Worm (Caenorhabditis elegans) whole organism, L2 larva: Measurements from ENCODE around the gene grl-24.
A peak's percentile ranks its signal among the peaks of the same experiment; 100 is the strongest.

Experiments used
- C34F6.9 ChIP-seq: fragments of 150-350 bp; optimal IDR thresholded peaks from 2 replicates; lab custom pipeline; 2014; ENCODE audit warnings: missing biosample characterization, missing genetic modification characterization
- F13H6.1 ChIP-seq: sonication (generic microtip); optimal IDR thresholded peaks from 2 replicates; lab custom pipeline; 2016; ENCODE audit warnings: missing genetic modification characterization, missing compliant biosample characterization
- R02D3.7 ChIP-seq: fragments of 150-350 bp; optimal IDR thresholded peaks from 2 replicates; lab custom pipeline; 2014; ENCODE audit warnings: missing biosample characterization, missing genetic modification characterization
- Y55F3AM.14 ChIP-seq: fragments of 200-800 bp; sonication (Bioruptor generic); optimal IDR thresholded peaks from 2 replicates; lab custom pipeline; 2018; ENCODE audit warnings: mild to moderate bottlenecking, missing genetic modification characterization, missing compliant biosample characterization
- ZK546.5 ChIP-seq: sonication (generic microtip); optimal IDR thresholded peaks from 2 replicates; lab custom pipeline; 2017; ENCODE audit warnings: missing biosample characterization, missing genetic modification characterization
- alr-1 ChIP-seq: fragments of 150-350 bp; optimal IDR thresholded peaks from 2 replicates; lab custom pipeline; 2014; ENCODE audit warnings: missing biosample characterization, missing genetic modification characterization
- ama-1 ChIP-seq: fragments of 150-350 bp; optimal IDR thresholded peaks from 2 replicates; lab custom pipeline; 2018; ENCODE audit warnings: inconsistent platforms
- ceh-82 ChIP-seq: fragments of 150-350 bp; optimal IDR thresholded peaks from 2 replicates; lab custom pipeline; 2014; ENCODE audit warnings: missing biosample characterization, missing genetic modification characterization
- dmd-4 ChIP-seq: sonication (generic microtip); optimal IDR thresholded peaks from 2 replicates; lab custom pipeline; 2017; ENCODE audit warnings: missing biosample characterization, missing genetic modification characterization
- egl-27 ChIP-seq: sonication (generic microtip); optimal IDR thresholded peaks from 3 replicates; lab custom pipeline; 2017; ENCODE audit warnings: missing biosample characterization, missing genetic modification reagents, missing genetic modification characterization
- elt-1 ChIP-seq: fragments of 150-350 bp; optimal IDR thresholded peaks from 2 replicates; lab custom pipeline; 2014; ENCODE audit warnings: missing biosample characterization, missing genetic modification characterization
- elt-3 ChIP-seq: sonication (generic microtip); optimal IDR thresholded peaks from 2 replicates; lab custom pipeline; 2017; ENCODE audit warnings: missing biosample characterization, missing genetic modification characterization
- fos-1 ChIP-seq: fragments of 150-350 bp; optimal IDR thresholded peaks from 2 replicates; lab custom pipeline; 2014; ENCODE audit warnings: missing biosample characterization, missing genetic modification characterization
- gmeb-1 ChIP-seq: fragments of 150-350 bp; optimal IDR thresholded peaks from 2 replicates; lab custom pipeline; 2014; ENCODE audit warnings: missing biosample characterization, missing genetic modification characterization
- lin-11 ChIP-seq: fragments of 150-350 bp; sonication (generic microtip); optimal IDR thresholded peaks from 2 replicates; lab custom pipeline; 2014; ENCODE audit warnings: missing biosample characterization, missing genetic modification characterization, inconsistent platforms, mixed read lengths
- lin-13 ChIP-seq: fragments of 150-350 bp; optimal IDR thresholded peaks from 2 replicates; lab custom pipeline; 2014; ENCODE audit warnings: missing biosample characterization, missing genetic modification reagents, missing genetic modification characterization
- lin-39 ChIP-seq: fragments of 150-350 bp; optimal IDR thresholded peaks from 2 replicates; lab custom pipeline; 2014; ENCODE audit warnings: missing biosample characterization, missing genetic modification reagents, missing genetic modification characterization
- lsy-2 ChIP-seq, 2 experiments: fragments of 150-350 bp in 1 of 2; sonication (generic microtip) in 1 of 2; optimal IDR thresholded peaks; 2 replicates each; lab custom pipeline; 2014 to 2017; ENCODE audit warnings: missing biosample characterization in 2 of 2, missing genetic modification characterization in 2 of 2
- mab-5 ChIP-seq: fragments of 150-350 bp; optimal IDR thresholded peaks from 2 replicates; lab custom pipeline; 2014; ENCODE audit warnings: missing biosample characterization, missing genetic modification characterization
- mbf-1 ChIP-seq: sonication (generic microtip); optimal IDR thresholded peaks from 2 replicates; lab custom pipeline; 2017; ENCODE audit warnings: missing biosample characterization, missing genetic modification characterization
- mdl-1 ChIP-seq, 2 experiments: fragments of 150-350 bp in 1 of 2; sonication (generic microtip) in 1 of 2; optimal IDR thresholded peaks; 2 replicates each; lab custom pipeline; 2017; ENCODE audit warnings: missing biosample characterization in 2 of 2, missing genetic modification characterization in 2 of 2
- nhr-10 ChIP-seq: sonication (generic microtip); optimal IDR thresholded peaks from 2 replicates; lab custom pipeline; 2017; ENCODE audit warnings: missing biosample characterization, missing genetic modification characterization
- nhr-12 ChIP-seq: fragments of 150-350 bp; optimal IDR thresholded peaks from 2 replicates; lab custom pipeline; 2014; ENCODE audit warnings: missing biosample characterization, missing genetic modification characterization
- nhr-129 ChIP-seq: fragments of 150-350 bp; optimal IDR thresholded peaks from 2 replicates; lab custom pipeline; 2014; ENCODE audit warnings: missing biosample characterization, missing genetic modification characterization
- nhr-21 ChIP-seq: fragments of 150-350 bp; optimal IDR thresholded peaks from 2 replicates; lab custom pipeline; 2014; ENCODE audit warnings: missing biosample characterization, missing genetic modification characterization
- nhr-23 ChIP-seq: fragments of 150-350 bp; optimal IDR thresholded peaks from 2 replicates; lab custom pipeline; 2014; ENCODE audit warnings: missing biosample characterization, missing genetic modification reagents, missing genetic modification characterization
- nhr-237 ChIP-seq: fragments of 150-350 bp; optimal IDR thresholded peaks from 2 replicates; lab custom pipeline; 2014; ENCODE audit warnings: missing biosample characterization, missing genetic modification characterization
- nhr-25 ChIP-seq: fragments of 150-350 bp; sonication (generic microtip); optimal IDR thresholded peaks from 3 replicates; lab custom pipeline; 2014; ENCODE audit warnings: missing biosample characterization, missing genetic modification characterization
- nhr-77 ChIP-seq: fragments of 150-350 bp; optimal IDR thresholded peaks from 2 replicates; lab custom pipeline; 2014; ENCODE audit warnings: missing biosample characterization, missing genetic modification characterization
- peb-1 ChIP-seq: fragments of 150-350 bp; optimal IDR thresholded peaks from 2 replicates; lab custom pipeline; 2014; ENCODE audit warnings: missing biosample characterization, missing genetic modification characterization
- sem-4 ChIP-seq: fragments of 150-350 bp; optimal IDR thresholded peaks from 2 replicates; lab custom pipeline; 2014; ENCODE audit warnings: missing biosample characterization, missing genetic modification reagents, missing genetic modification characterization
- skn-1 ChIP-seq: sonication (generic microtip); optimal IDR thresholded peaks from 2 replicates; lab custom pipeline; 2017; ENCODE audit warnings: missing biosample characterization, missing genetic modification characterization
- sma-3 ChIP-seq: sonication (generic microtip); optimal IDR thresholded peaks from 2 replicates; lab custom pipeline; 2016; ENCODE audit warnings: missing genetic modification reagents, missing genetic modification characterization, missing compliant biosample characterization
- sma-9 ChIP-seq, 2 experiments: fragments of 150-350 bp in 1 of 2; sonication (generic microtip) in 1 of 2; optimal IDR thresholded peaks; 2 replicates each; lab custom pipeline; 2014 to 2016; ENCODE audit warnings: missing genetic modification characterization in 2 of 2, mild to moderate bottlenecking in 1 of 2, missing biosample characterization in 1 of 2, missing compliant biosample characterization in 1 of 2, missing genetic modification reagents in 1 of 2, moderate library complexity in 1 of 2
- snpc-4 ChIP-seq: fragments of 150-350 bp; optimal IDR thresholded peaks from 2 replicates; lab custom pipeline; 2014; ENCODE audit warnings: missing biosample characterization, missing genetic modification characterization
- unc-55 ChIP-seq: fragments of 150-350 bp; sonication (generic microtip); optimal IDR thresholded peaks from 3 replicates; lab custom pipeline; 2014; ENCODE audit warnings: missing biosample characterization, missing genetic modification reagents, missing genetic modification characterization
- unc-62 ChIP-seq: fragments of 150-350 bp; optimal IDR thresholded peaks from 2 replicates; lab custom pipeline; 2014; ENCODE audit warnings: missing biosample characterization, missing genetic modification reagents, missing genetic modification characterization
- zag-1 ChIP-seq: fragments of 150-350 bp; optimal IDR thresholded peaks from 2 replicates; lab custom pipeline; 2014; ENCODE audit warnings: missing biosample characterization, missing genetic modification characterization
- ztf-1 ChIP-seq: fragments of 200-800 bp; sonication (Bioruptor generic); conservative IDR thresholded peaks from 2 replicates; pipeline ENCODE4 v1.3.6; 2022; ENCODE audit warnings: missing genetic modification characterization, missing compliant biosample characterization
- ztf-11 ChIP-seq: sonication (generic microtip); optimal IDR thresholded peaks from 2 replicates; lab custom pipeline; 2017; ENCODE audit warnings: missing biosample characterization, missing genetic modification characterization
- ztf-4 ChIP-seq: fragments of 150-350 bp; optimal IDR thresholded peaks from 2 replicates; lab custom pipeline; 2014; ENCODE audit warnings: missing biosample characterization, missing genetic modification characterization

The grl-24 gene

DNA sequence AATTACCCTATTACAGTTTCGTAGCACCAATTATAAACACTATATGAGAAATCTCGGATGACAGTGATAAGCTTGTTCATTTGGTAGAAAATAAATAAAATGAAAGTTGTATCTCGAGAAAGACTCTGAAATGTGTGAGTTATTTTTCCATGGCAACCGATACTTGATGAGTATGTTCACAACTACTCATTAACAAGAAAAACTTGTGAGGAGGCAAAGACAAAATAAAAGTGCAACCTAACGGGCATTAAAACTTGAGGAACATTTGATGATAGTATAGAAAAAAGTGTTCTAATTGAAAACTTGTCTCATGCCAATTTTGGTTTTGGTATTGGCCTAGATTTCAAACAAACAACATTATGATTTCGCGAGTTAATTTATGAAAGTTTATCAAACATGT, 39.1 kb downstream of the grl-24 start, which contains the start of gene gcy-27:
Gene gcy-27, minus strand, starts transcription at position 101 of the 400 bp plus-strand sequence.
- no peak for TF ChIP-seq ztf-4 (tag; lab: Kevin White, UChicago)
- no peak for TF ChIP-seq snpc-4
- no peak for TF ChIP-seq zag-1
- TF ChIP-seq gmeb-1 (tag; lab: Kevin White, UChicago) = no peak
- no peak for TF ChIP-seq mdl-1 (tag; optimal IDR thresholded peaks at IDR 0.05; lab: Kevin White, UChicago)
- TF ChIP-seq elt-3 (tag; lab: Kevin White, UChicago) = no peak
- TF ChIP-seq sem-4 (tag; lab: Kevin White, UChicago) = no peak
- no peak for TF ChIP-seq nhr-12 (tag; lab: Kevin White, UChicago)
- no peak for TF ChIP-seq unc-62 (GFP tag; lab: Kevin White, UChicago)
- TF ChIP-seq ztf-1 (GFP tag; lab: Robert Waterston, UW) = no peak
- no peak for TF ChIP-seq nhr-10 (tag; lab: Kevin White, UChicago)
- TF ChIP-seq nhr-21 (tag; lab: Kevin White, UChicago) = no peak
- TF ChIP-seq fos-1 (tag; lab: Kevin White, UChicago) = no peak
- TF ChIP-seq unc-55 (GFP tag; lab: Kevin White, UChicago) = no peak
- no peak for TF ChIP-seq ceh-82
- TF ChIP-seq nhr-77 (tag; lab: Kevin White, UChicago) = no peak
- TF ChIP-seq nhr-25 (tag; lab: Kevin White, UChicago) = no peak
- no peak for TF ChIP-seq nhr-23

- TF ChIP-seq mdl-1 (tag; optimal IDR thresholded peaks at IDR 0.05; lab: Kevin White, UChicago) (no peak), mbf-1 (tag; lab: Kevin White, UChicago) (no peak), elt-1 (tag; lab: Kevin White, UChicago) (no peak), F13H6.1 (tag; lab: Kevin White, UChicago) (no peak), gmeb-1 (tag; lab: Kevin White, UChicago) (no peak), C34F6.9 (tag; lab: Kevin White, UChicago) (no peak), lin-39 (no peak), lsy-2 (tag; optimal IDR thresholded peaks at IDR 0.05; lab: Kevin White, UChicago) (no peak), unc-55 (GFP tag; lab: Kevin White, UChicago) (no peak), ztf-4 (tag; lab: Kevin White, UChicago) (no peak)
- TF ChIP-seq, all 48 proteins: peak for 0
Observed at ce11 chrIV:17435228-17435627, 40.4 kb downstream of the grl-24 start.

DNA sequence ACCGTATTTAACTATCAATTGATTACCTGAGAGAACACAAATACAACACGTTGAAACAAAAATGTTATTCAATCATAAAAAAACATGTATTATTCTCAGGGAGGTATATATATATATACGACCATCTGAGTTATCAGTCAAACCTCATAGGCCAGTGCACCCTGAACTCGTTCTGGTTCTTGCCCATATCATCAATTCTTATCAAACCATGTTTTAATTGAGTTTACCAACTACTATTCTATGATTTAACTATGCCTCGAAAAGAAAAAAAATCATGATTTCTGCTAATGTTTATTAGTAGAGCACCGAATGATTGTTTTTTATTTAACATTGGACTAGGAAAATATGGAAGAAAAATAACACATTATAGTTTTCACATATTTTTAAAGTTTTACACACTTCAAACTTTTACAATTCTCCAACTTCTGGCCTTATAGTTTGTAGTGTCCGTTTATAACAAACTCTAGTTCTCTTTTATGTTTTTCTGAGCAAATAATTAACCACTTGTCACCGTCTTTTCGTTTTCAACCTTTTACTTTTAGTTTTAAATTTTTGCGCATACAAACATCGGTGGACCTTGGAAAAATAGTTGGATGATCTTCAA, 43.3 kb downstream of the grl-24 start:
- TF ChIP-seq fos-1 (tag; lab: Kevin White, UChicago) (peak; percentile 53), unc-55 (GFP tag; lab: Kevin White, UChicago) (no peak)
- TF ChIP-seq, all 48 proteins: peak for 1

DNA sequence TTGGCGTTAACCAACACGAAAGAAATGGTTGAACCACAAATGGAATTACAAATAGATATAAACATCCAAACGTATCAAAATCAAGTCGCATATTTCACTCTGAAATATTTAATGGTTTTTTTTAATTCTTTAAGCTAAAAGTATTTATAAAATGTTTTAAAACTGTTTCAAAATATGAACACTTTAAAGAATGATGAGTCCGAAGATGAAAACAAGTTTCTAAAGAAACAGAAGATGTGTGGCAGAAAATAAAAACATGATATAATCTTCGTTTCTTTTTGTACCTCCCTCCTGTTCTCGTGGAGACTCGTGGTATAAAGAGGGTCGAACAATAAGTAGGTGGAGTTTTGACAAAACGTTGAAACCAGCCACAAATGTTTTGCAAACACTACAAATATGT, 44.4 kb downstream of the grl-24 start, which contains the start of gene lact-6:
Gene lact-6, minus strand, starts transcription at position 101 of the 400 bp plus-strand sequence.
- TF ChIP-seq sma-9 (GFP tag; optimal IDR thresholded peaks at IDR 0.05; lab: Kevin White, UChicago) = no peak
- no peak for TF ChIP-seq sma-9 (tag; optimal IDR thresholded peaks at IDR 0.05; lab: Kevin White, UChicago)
- TF ChIP-seq nhr-129 (tag; lab: Kevin White, UChicago) = no peak
- TF ChIP-seq nhr-12 (tag; lab: Kevin White, UChicago) = no peak
- no peak for TF ChIP-seq mab-5
- no peak for TF ChIP-seq peb-1 (tag; lab: Kevin White, UChicago)
- TF ChIP-seq skn-1 (tag; lab: Kevin White, UChicago) = no peak
- TF ChIP-seq ztf-4 (tag; lab: Kevin White, UChicago) = no peak
- no peak for TF ChIP-seq alr-1 (tag; lab: Kevin White, UChicago)
- no peak for TF ChIP-seq unc-62 (GFP tag; lab: Kevin White, UChicago)
- TF ChIP-seq R02D3.7 = no peak
- no peak for TF ChIP-seq nhr-21 (tag; lab: Kevin White, UChicago)
- no peak for TF ChIP-seq Y55F3AM.14 (GFP tag; lab: Kevin White, UChicago)
- no peak for TF ChIP-seq nhr-237 (tag; lab: Kevin White, UChicago)

DNA sequence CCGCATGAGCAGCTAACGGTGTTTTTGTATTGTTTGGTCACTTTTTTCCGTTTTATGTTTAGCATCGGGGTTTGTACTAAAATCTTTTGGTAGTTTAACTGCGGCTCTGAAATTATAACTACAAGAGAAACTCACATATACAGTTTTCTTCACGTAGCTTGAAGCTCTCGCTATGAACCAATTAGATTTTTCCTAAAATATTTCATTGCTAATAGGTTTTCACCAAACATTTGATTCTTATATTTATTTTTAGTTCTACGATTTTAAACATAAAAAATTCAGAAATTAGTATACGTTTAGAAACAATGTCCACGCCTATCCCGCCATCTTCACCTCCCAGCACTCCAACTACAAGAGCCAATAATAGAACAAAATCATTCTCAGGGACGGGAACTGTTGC, 48.2 kb downstream of the grl-24 start, which contains the start of gene C06A12.3:
Gene C06A12.3, plus strand, starts transcription at position 301 of the 400 bp plus-strand sequence.
- TF ChIP-seq ztf-4 (tag; lab: Kevin White, UChicago) = no peak
- TF ChIP-seq nhr-23 = no peak
- no peak for TF ChIP-seq Y55F3AM.14 (GFP tag; lab: Kevin White, UChicago)
- TF ChIP-seq sma-9 (GFP tag; optimal IDR thresholded peaks at IDR 0.05; lab: Kevin White, UChicago) = no peak
- no peak for TF ChIP-seq sma-9 (tag; optimal IDR thresholded peaks at IDR 0.05; lab: Kevin White, UChicago)
- TF ChIP-seq mdl-1 (tag; optimal IDR thresholded peaks at IDR 0.05; lab: Kevin White, UChicago) = no peak
- no peak for TF ChIP-seq skn-1 (tag; lab: Kevin White, UChicago)
- TF ChIP-seq ZK546.5 (tag; lab: Kevin White, UChicago) = no peak
- no peak for TF ChIP-seq nhr-21 (tag; lab: Kevin White, UChicago)
- TF ChIP-seq dmd-4 (tag; lab: Kevin White, UChicago) = no peak
- no peak for TF ChIP-seq lin-13 (GFP tag; lab: Kevin White, UChicago)
- TF ChIP-seq nhr-77 (tag; lab: Kevin White, UChicago) = no peak
- no peak for TF ChIP-seq ztf-11 (tag; lab: Kevin White, UChicago)
- no peak for TF ChIP-seq ama-1 (lab: Kevin White, UChicago)
- TF ChIP-seq nhr-25 (tag; lab: Kevin White, UChicago) = no peak
- no peak for TF ChIP-seq snpc-4
- TF ChIP-seq mbf-1 (tag; lab: Kevin White, UChicago) = no peak
- TF ChIP-seq egl-27 (tag; lab: Kevin White, UChicago) = no peak
- TF ChIP-seq lin-11 = no peak
- TF ChIP-seq sma-3 = no peak
- TF ChIP-seq nhr-129 (tag; lab: Kevin White, UChicago) = no peak
